Worm (Caenorhabditis elegans) whole organism, L4 larva: ENCODE data around the gene F38B7.2.

ENCODE experiments used
- D1046.2 ChIP-seq: fragments of 200-800 bp; sonication (Bioruptor generic); IDR thresholded peaks from 2 replicates; pipeline ENCODE4 v1.3.6; 2022; ENCODE audit warnings: missing genetic modification characterization, missing compliant biosample characterization
- F10B5.3 ChIP-seq: sonication (generic microtip); optimal IDR thresholded peaks from 2 replicates; lab custom pipeline; 2016; ENCODE audit warnings: mild to moderate bottlenecking, missing genetic modification characterization, missing compliant biosample characterization
- F26F4.8 ChIP-seq: fragments of 200-800 bp; sonication (Bioruptor generic); conservative IDR thresholded peaks from 2 replicates; pipeline ENCODE4 v1.3.6; 2022; ENCODE audit warnings: missing genetic modification characterization, missing compliant biosample characterization
- F44E2.7 ChIP-seq: fragments of 200-800 bp; sonication (Bioruptor generic); IDR thresholded peaks from 2 replicates; pipeline ENCODE4 v2.1.2; 2022; ENCODE audit warnings: missing genetic modification characterization, missing compliant biosample characterization
- F49E8.2 ChIP-seq: sonication (generic microtip); optimal IDR thresholded peaks from 2 replicates; lab custom pipeline; 2016; ENCODE audit warnings: missing compliant biosample characterization, mild to moderate bottlenecking, missing genetic modification characterization, borderline replicate concordance
- R02D3.7 ChIP-seq: fragments of 150-350 bp; sonication (generic microtip); optimal IDR thresholded peaks from 3 replicates; lab custom pipeline; 2014; ENCODE audit warnings: missing biosample characterization, missing genetic modification characterization
- T20F7.1 ChIP-seq: fragments of 200-800 bp; sonication (Bioruptor generic); optimal IDR thresholded peaks from 2 replicates; lab custom pipeline; 2018; ENCODE audit warnings: mild to moderate bottlenecking, missing genetic modification characterization, missing compliant biosample characterization
- aha-1 ChIP-seq: fragments of 150-350 bp; peaks from one replicate; lab custom pipeline; 2014; ENCODE audit warnings: missing biosample characterization, missing genetic modification characterization
- attf-4 ChIP-seq: sonication (generic microtip); optimal IDR thresholded peaks from 3 replicates; lab custom pipeline; 2017; ENCODE audit warnings: missing biosample characterization, missing genetic modification characterization
- ceh-20 ChIP-seq: fragments of 200-800 bp; sonication (Bioruptor generic); IDR thresholded peaks from 2 replicates; pipeline ENCODE4 v1.3.6; 2022; ENCODE audit warnings: missing genetic modification reagents, missing genetic modification characterization, missing compliant biosample characterization
- ceh-32 ChIP-seq: sonication (generic microtip); optimal IDR thresholded peaks from 2 replicates; lab custom pipeline; 2016; ENCODE audit warnings: mild to moderate bottlenecking, missing genetic modification characterization, missing compliant biosample characterization; ENCODE audit not compliant: poor library complexity
- ceh-82 ChIP-seq: sonication (generic microtip); optimal IDR thresholded peaks from 2 replicates; lab custom pipeline; 2017; ENCODE audit warnings: missing biosample characterization, missing genetic modification characterization
- cey-2 ChIP-seq: sonication (generic microtip); optimal IDR thresholded peaks from 3 replicates; lab custom pipeline; 2017; ENCODE audit warnings: missing genetic modification characterization, mild to moderate bottlenecking, missing compliant biosample characterization, antibody characterized with exemption, borderline replicate concordance; ENCODE audit not compliant: insufficient read depth
- daf-16 ChIP-seq, 3 experiments: sonication (generic microtip); optimal IDR thresholded peaks; 2 replicates each; lab custom pipeline; 2016 to 2017; ENCODE audit warnings: missing genetic modification characterization in 3 of 3, missing genetic modification reagents in 3 of 3, mild to moderate bottlenecking in 2 of 3, missing compliant biosample characterization in 2 of 3, missing biosample characterization in 1 of 3, moderate library complexity in 1 of 3
- daf-8 ChIP-seq: fragments of 200-800 bp; sonication (Bioruptor generic); IDR thresholded peaks from 2 replicates; pipeline ENCODE4 v1.3.6; 2022; ENCODE audit warnings: missing genetic modification characterization, missing compliant biosample characterization
- dmd-8 ChIP-seq: fragments of 200-800 bp; sonication (Bioruptor generic); IDR thresholded peaks from 2 replicates; pipeline ENCODE4 v1.3.6; 2022; ENCODE audit warnings: missing genetic modification characterization, missing compliant biosample characterization
- dmd-9 ChIP-seq: fragments of 200-800 bp; sonication (Bioruptor generic); IDR thresholded peaks from 2 replicates; pipeline ENCODE4 v1.3.6; 2022; ENCODE audit warnings: missing genetic modification reagents, missing genetic modification characterization, missing compliant biosample characterization
- dpl-1 ChIP-seq: fragments of 150-350 bp; optimal IDR thresholded peaks from 2 replicates; lab custom pipeline; 2014; ENCODE audit warnings: missing biosample characterization, missing genetic modification reagents, missing genetic modification characterization
- dve-1 ChIP-seq: sonication (generic microtip); optimal IDR thresholded peaks from 2 replicates; lab custom pipeline; 2017; ENCODE audit warnings: antibody characterized with exemption, mild to moderate bottlenecking, missing genetic modification characterization, missing compliant biosample characterization; ENCODE audit not compliant: insufficient read depth
- egl-43 ChIP-seq: fragments of 200-800 bp; sonication (Bioruptor generic); IDR thresholded peaks from 2 replicates; pipeline ENCODE4 v1.3.6; 2022; ENCODE audit warnings: missing genetic modification reagents, missing genetic modification characterization, missing compliant biosample characterization
- fkh-10 ChIP-seq: fragments of 150-350 bp; optimal IDR thresholded peaks from 2 replicates; lab custom pipeline; 2014; ENCODE audit warnings: missing biosample characterization, missing genetic modification reagents, missing genetic modification characterization
- gei-8 ChIP-seq: fragments of 200-800 bp; sonication (Bioruptor generic); optimal IDR thresholded peaks from 2 replicates; lab custom pipeline; 2018; ENCODE audit warnings: mild to moderate bottlenecking, missing genetic modification characterization, missing compliant biosample characterization
- hif-1 ChIP-seq, 2 experiments: sonication (generic microtip); optimal IDR thresholded peaks; 2 replicates each; lab custom pipeline; 2016 to 2017; ENCODE audit warnings: missing compliant biosample characterization in 2 of 2, missing genetic modification characterization in 2 of 2, missing genetic modification reagents in 2 of 2, missing genotype in 2 of 2, mild to moderate bottlenecking in 1 of 2
- hmg-1.1 ChIP-seq: fragments of 200-800 bp; sonication (Bioruptor generic); IDR thresholded peaks from 2 replicates; pipeline ENCODE4 v1.3.6; 2022; ENCODE audit warnings: missing genetic modification reagents, missing genetic modification characterization, missing compliant biosample characterization
- lin-13 ChIP-seq: fragments of 150-350 bp; optimal IDR thresholded peaks from 2 replicates; lab custom pipeline; 2014; ENCODE audit warnings: missing biosample characterization, missing genetic modification reagents, missing genetic modification characterization
- lin-39 ChIP-seq: fragments of 150-350 bp; optimal IDR thresholded peaks from 2 replicates; lab custom pipeline; 2014; ENCODE audit warnings: missing biosample characterization, missing genetic modification reagents, missing genetic modification characterization
- lsy-2 ChIP-seq, 2 experiments: fragments of 150-350 bp in 1 of 2; sonication (generic microtip) in 1 of 2; optimal IDR thresholded peaks; 2 replicates each; lab custom pipeline; 2014 to 2017; ENCODE audit warnings: missing biosample characterization in 2 of 2, missing genetic modification characterization in 2 of 2
- madf-9 ChIP-seq: fragments of 200-800 bp; sonication (Bioruptor generic); conservative IDR thresholded peaks from 2 replicates; pipeline ENCODE4 v1.3.6; 2022; ENCODE audit warnings: missing genetic modification reagents, missing genetic modification characterization, missing compliant biosample characterization
- mep-1 ChIP-seq: fragments of 150-350 bp; sonication (generic microtip); optimal IDR thresholded peaks from 3 replicates; lab custom pipeline; 2014; ENCODE audit warnings: missing biosample characterization, missing genetic modification characterization
- mxl-2 ChIP-seq: fragments of 200-800 bp; sonication (Bioruptor generic); conservative IDR thresholded peaks from 2 replicates; pipeline ENCODE4 v1.3.6; 2022; ENCODE audit warnings: missing genetic modification reagents, missing genetic modification characterization, missing compliant biosample characterization
- nhr-237 ChIP-seq: sonication (generic microtip); optimal IDR thresholded peaks from 2 replicates; lab custom pipeline; 2017; ENCODE audit warnings: missing biosample characterization, missing genetic modification characterization
- nhr-48 ChIP-seq: sonication (generic microtip); optimal IDR thresholded peaks from 2 replicates; lab custom pipeline; 2016; ENCODE audit warnings: mild to moderate bottlenecking, missing genetic modification characterization, missing compliant biosample characterization
- nhr-77 ChIP-seq: fragments of 150-350 bp; optimal IDR thresholded peaks from 2 replicates; lab custom pipeline; 2014; ENCODE audit warnings: missing biosample characterization, missing genetic modification characterization
- pha-4 ChIP-seq, 2 experiments: fragments of 150-350 bp in 1 of 2; fragments of 200-800 bp in 1 of 2; sonication (Bioruptor generic) in 1 of 2; IDR thresholded peaks in 1 of 2; optimal IDR thresholded peaks in 1 of 2; 2 replicates each; pipeline versions ENCODE4 v1.3.6 to Lab custom; 2014 to 2022; ENCODE audit warnings: missing genetic modification characterization in 2 of 2, missing genetic modification reagents in 2 of 2, missing biosample characterization in 1 of 2, missing compliant biosample characterization in 1 of 2
- saeg-2 ChIP-seq: fragments of 200-800 bp; sonication (Bioruptor generic); IDR thresholded peaks from 2 replicates; pipeline ENCODE4 v1.3.6; 2022; ENCODE audit warnings: missing genetic modification reagents, missing genetic modification characterization, missing compliant biosample characterization
- set-16 ChIP-seq: fragments of 200-800 bp; sonication (Bioruptor generic); IDR thresholded peaks from 2 replicates; pipeline ENCODE4 v1.3.6; 2022; ENCODE audit warnings: missing genetic modification reagents, missing genetic modification characterization, missing compliant biosample characterization
- snpc-1.2 ChIP-seq: fragments of 200-800 bp; sonication (Bioruptor generic); IDR thresholded peaks from 2 replicates; pipeline ENCODE4 v1.3.6; 2022; ENCODE audit warnings: missing genetic modification reagents, missing genetic modification characterization, missing compliant biosample characterization
- spr-1 ChIP-seq: sonication (generic microtip); optimal IDR thresholded peaks from 2 replicates; lab custom pipeline; 2016; ENCODE audit warnings: mild to moderate bottlenecking, missing genetic modification characterization, missing compliant biosample characterization
- tag-97 ChIP-seq: fragments of 200-800 bp; sonication (Bioruptor generic); IDR thresholded peaks from 2 replicates; pipeline ENCODE4 v1.3.6; 2022; ENCODE audit warnings: missing genetic modification characterization, missing compliant biosample characterization
- unc-130 ChIP-seq: sonication (generic microtip); optimal IDR thresholded peaks from 2 replicates; lab custom pipeline; 2016; ENCODE audit warnings: missing genetic modification reagents, missing genetic modification characterization, missing compliant biosample characterization
- vab-7 ChIP-seq: fragments of 200-800 bp; sonication (Bioruptor generic); IDR thresholded peaks from 2 replicates; pipeline ENCODE4 v1.3.6; 2022; ENCODE audit warnings: missing genetic modification reagents, missing genetic modification characterization, missing compliant biosample characterization
- zag-1 ChIP-seq: fragments of 150-350 bp; optimal IDR thresholded peaks from 2 replicates; lab custom pipeline; 2014; ENCODE audit warnings: missing biosample characterization, missing genetic modification characterization
- ztf-7 ChIP-seq: fragments of 150-350 bp; optimal IDR thresholded peaks from 2 replicates; lab custom pipeline; 2014; ENCODE audit warnings: missing biosample characterization, missing genetic modification characterization

Gene F38B7.2

ce11 chrV:11541284-11541683 is 2.5 kb upstream of the F38B7.2 start (continued):
- 0 out of 2 replicates have a peak, but pooled peaks have one; percentile 44 for TF ChIP-seq pha-4 (GFP tag; IDR thresholded peaks at IDR 0.05; lab: Robert Waterston, UW)
- TF ChIP-seq pha-4 (tag; optimal IDR thresholded peaks at IDR 0.05; lab: Kevin White, UChicago): no peak
- TF ChIP-seq hif-1 (tag; optimal IDR thresholded peaks at IDR 0.05; lab: Kevin White, UChicago): peak in 1 of 2 experiments; percentile 64
- peak; percentile 42; the same call in 1 of the 2 replicates for TF ChIP-seq ceh-20 (GFP tag; lab: Robert Waterston, UW)
- peak; percentile 52 for TF ChIP-seq gei-8 (GFP tag; lab: Kevin White, UChicago)
- TF ChIP-seq dmd-9 (GFP tag; lab: Robert Waterston, UW): 0 out of 2 replicates have a peak, but pooled peaks have one; percentile 36
- TF ChIP-seq madf-9 (GFP tag; lab: Robert Waterston, UW): 0 out of 2 replicates have a peak, but pooled peaks have one; percentile 53
- no peak for TF ChIP-seq dpl-1 (GFP tag; lab: Kevin White, UChicago)
- TF ChIP-seq snpc-1.2 (GFP tag; lab: Robert Waterston, UW): 0 out of 2 replicates have a peak, but pooled peaks have one; percentile 6
- TF ChIP-seq ztf-7 (tag; lab: Kevin White, UChicago): no peak

DNA sequence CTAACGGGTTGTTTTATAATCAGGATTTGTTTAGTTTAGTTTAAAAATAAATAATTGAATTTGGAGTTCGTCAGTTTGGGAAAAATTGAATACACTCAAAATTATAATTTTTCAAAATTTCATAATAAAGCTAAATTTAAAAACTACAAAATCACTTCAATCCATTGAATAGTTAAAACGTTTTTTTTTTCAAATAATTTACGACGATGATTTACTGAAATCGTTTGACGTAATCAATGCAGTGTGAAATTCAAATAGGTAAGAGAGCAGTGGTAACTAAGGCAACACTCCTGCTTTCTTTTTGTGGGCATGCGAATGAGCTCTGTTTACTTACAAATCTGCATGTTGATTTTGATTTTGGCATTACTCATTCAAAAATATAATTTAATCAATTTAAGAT is 1.5 kb downstream of the F38B7.2 start, which contains the start of gene F38B7.10:
TSS of gene F38B7.10 (plus strand) at position 301 of the 400 bp plus-strand sequence.
- TF ChIP-seq egl-43 (GFP tag; lab: Robert Waterston, UW) (no peak), spr-1 (tag; lab: Kevin White, UChicago) (no peak), lsy-2 (tag; optimal IDR thresholded peaks at IDR 0.05; lab: Kevin White, UChicago) (no peak), F26F4.8 (GFP tag; lab: Robert Waterston, UW) (no peak), F10B5.3 (tag; lab: Kevin White, UChicago) (no peak), aha-1 (tag; lab: Kevin White, UChicago) (peak; percentile 49), dmd-9 (GFP tag; lab: Robert Waterston, UW) (no peak)

ce11 chrV:11546795-11547194 is 3.0 kb downstream of the F38B7.2 start, which contains the start of gene F38B7.11:
Gene F38B7.11 (plus strand): TSS chrV:11547095.
- TF ChIP-seq snpc-1.2 (GFP tag; lab: Robert Waterston, UW) (no peak), ceh-32 (no peak), F44E2.7 (GFP tag; lab: Robert Waterston, UW) (no peak), tag-97 (no peak), unc-130 (GFP tag; lab: Kevin White, UChicago) (no peak), daf-16 (GFP tag; optimal IDR thresholded peaks at IDR 0.05; lab: Kevin White, UChicago) (no peak), daf-16 (tag; optimal IDR thresholded peaks at IDR 0.05; lab: Kevin White, UChicago) (no peak)

DNA sequence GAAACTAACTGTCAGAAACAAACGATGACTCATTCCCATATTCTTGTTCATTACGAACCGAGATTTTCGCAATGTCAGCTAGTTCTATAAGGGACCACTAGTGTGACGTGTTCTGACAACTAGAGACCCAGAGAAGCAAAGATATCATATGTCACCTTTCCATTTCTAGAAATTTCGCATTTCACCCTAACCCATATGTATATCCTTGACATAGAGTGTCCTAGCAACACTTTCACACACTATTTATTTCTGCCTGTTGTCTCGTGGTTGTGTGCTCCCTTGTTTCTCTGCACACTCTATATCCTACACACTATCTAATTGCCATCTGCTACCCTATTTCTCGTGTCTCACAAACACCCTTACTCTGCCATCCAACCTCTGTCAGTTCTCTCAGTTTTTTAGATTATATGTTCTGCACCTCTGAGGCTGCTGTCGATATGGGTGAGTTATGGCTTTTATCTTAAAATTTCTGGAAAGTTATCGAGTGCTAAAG is 5.2 kb downstream of the F38B7.2 start, which contains the start of the genes F38B7.17 and F38B7.3:
TSS of gene F38B7.17 (minus strand) at position 51 of the 493 bp plus-strand sequence.
TSS of gene F38B7.3 (plus strand) at position 194 of the 493 bp plus-strand sequence.
- TF ChIP-seq cey-2 (tag; lab: Kevin White, UChicago): no peak
- peak; percentile 17 for TF ChIP-seq nhr-48 (tag; lab: Kevin White, UChicago)
- TF ChIP-seq hmg-1.1: peak; percentile 41; the same call in 1 of the 2 replicates
- TF ChIP-seq ceh-82: no peak
- TF ChIP-seq mep-1 (tag; lab: Kevin White, UChicago): peak; percentile 48
- TF ChIP-seq F49E8.2 (tag; lab: Kevin White, UChicago): no peak
- TF ChIP-seq daf-8: no peak
- TF ChIP-seq lin-13 (GFP tag; lab: Kevin White, UChicago): no peak
- no peak for TF ChIP-seq set-16 (GFP tag; lab: Robert Waterston, UW)
- no peak for TF ChIP-seq attf-4 (tag; lab: Kevin White, UChicago)
- no peak for TF ChIP-seq D1046.2
- TF ChIP-seq mxl-2 (GFP tag; lab: Robert Waterston, UW): no peak
- TF ChIP-seq nhr-237 (tag; lab: Kevin White, UChicago): no peak
- no peak for TF ChIP-seq zag-1
- no peak for TF ChIP-seq ceh-32
- TF ChIP-seq nhr-77 (tag; lab: Kevin White, UChicago): no peak
- TF ChIP-seq vab-7 (GFP tag; lab: Robert Waterston, UW): no peak
- TF ChIP-seq dve-1 (tag; lab: Kevin White, UChicago): peak; percentile 83
- TF ChIP-seq dmd-8: no peak
- no peak for TF ChIP-seq R02D3.7 (tag; lab: Kevin White, UChicago)
- TF ChIP-seq ztf-7 (tag; lab: Kevin White, UChicago): peak; percentile 7
- no peak for TF ChIP-seq fkh-10 (GFP tag; lab: Kevin White, UChicago)
- TF ChIP-seq lin-39 (tag; lab: Kevin White, UChicago): no peak
- no peak for TF ChIP-seq spr-1 (tag; lab: Kevin White, UChicago)
- peak; percentile 39 for TF ChIP-seq T20F7.1 (GFP tag; lab: Kevin White, UChicago)
- TF ChIP-seq snpc-1.2 (GFP tag; lab: Robert Waterston, UW): no peak
- no peak for TF ChIP-seq saeg-2 (GFP tag; lab: Robert Waterston, UW)
